Worm (Caenorhabditis elegans) whole organism, midembryonic: ENCODE data around the gene T28F3.5.

Experiments used
- T22C8.4 ChIP-seq: fragments of 200-800 bp; sonication (Bioruptor generic); IDR thresholded peaks from 2 replicates; pipeline ENCODE4 v1.3.6; 2022; ENCODE audit warnings: missing genetic modification characterization, missing compliant biosample characterization
- cog-1 ChIP-seq: sonication (generic microtip); optimal IDR thresholded peaks from 2 replicates; lab custom pipeline; 2016; ENCODE audit warnings: missing genetic modification characterization, missing compliant biosample characterization
- flt-1 ChIP-seq: fragments of 200-800 bp; sonication (Bioruptor generic); IDR thresholded peaks from 2 replicates; pipeline ENCODE4 v1.3.6; 2022; ENCODE audit warnings: missing genetic modification characterization, missing compliant biosample characterization
- klf-2 ChIP-seq: fragments of 200-800 bp; sonication (Bioruptor generic); conservative IDR thresholded peaks from 2 replicates; pipeline ENCODE4 v1.3.6; 2022; ENCODE audit warnings: missing genetic modification reagents, missing genetic modification characterization, missing compliant biosample characterization
- med-1 ChIP-seq: sonication (generic microtip); optimal IDR thresholded peaks from 2 replicates; lab custom pipeline; 2017; ENCODE audit warnings: missing genetic modification characterization, mild to moderate bottlenecking, missing compliant biosample characterization, antibody characterized with exemption, missing genetic modification reagents; ENCODE audit not compliant: insufficient read depth
- ref-1 ChIP-seq: fragments of 200-800 bp; sonication (Bioruptor generic); conservative IDR thresholded peaks from 2 replicates; pipeline ENCODE4 v1.3.6; 2022; ENCODE audit warnings: missing genetic modification reagents, missing genetic modification characterization, missing compliant biosample characterization
- tab-1 ChIP-seq: fragments of 200-800 bp; sonication (Bioruptor generic); IDR thresholded peaks from 2 replicates; pipeline ENCODE4 v1.3.6; 2022; ENCODE audit warnings: missing genetic modification characterization, missing compliant biosample characterization
- ztf-23 ChIP-seq: fragments of 200-800 bp; sonication (Bioruptor generic); IDR thresholded peaks from 2 replicates; pipeline ENCODE4 v1.3.6; 2022; ENCODE audit warnings: missing genetic modification reagents, missing genetic modification characterization, missing compliant biosample characterization
- ztf-29 ChIP-seq: fragments of 200-800 bp; sonication (Bioruptor generic); IDR thresholded peaks from 2 replicates; pipeline ENCODE4 v1.3.6; 2022; ENCODE audit warnings: missing genetic modification reagents, missing genetic modification characterization, missing compliant biosample characterization

Gene T28F3.5

DNA sequence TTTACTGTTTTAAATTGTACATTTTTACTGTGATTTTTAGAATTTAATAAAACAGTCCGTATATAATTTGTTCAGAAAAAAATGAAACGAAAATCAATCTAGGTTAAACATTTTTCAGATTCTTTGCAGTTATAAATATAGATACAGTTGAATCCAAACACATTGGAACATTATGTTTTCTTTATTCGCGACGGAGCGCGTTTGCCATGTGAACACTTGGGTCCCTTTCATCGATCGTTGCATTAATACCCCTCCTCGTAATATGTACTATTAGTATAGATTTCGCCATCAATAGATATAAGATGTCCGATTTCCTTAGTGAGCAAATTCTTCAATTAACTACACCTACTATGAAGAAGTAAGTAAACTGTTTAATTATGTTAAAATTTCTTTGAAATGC, 40.4 kb downstream of the T28F3.5 start, which contains the start of gene C49C3.8:
Gene C49C3.8 (plus strand): TSS at position 173 of the 400 bp plus-strand sequence.
- no peak for TF ChIP-seq cog-1 (tag; lab: Kevin White, UChicago)
- no peak for TF ChIP-seq tab-1
- no peak for TF ChIP-seq flt-1 (GFP tag; lab: Robert Waterston, UW)
- TF ChIP-seq ztf-23 (GFP tag; lab: Robert Waterston, UW), result no peak
- no peak for TF ChIP-seq ztf-29 (GFP tag; lab: Robert Waterston, UW)
- no peak for TF ChIP-seq klf-2 (GFP tag; lab: Robert Waterston, UW)
- TF ChIP-seq ref-1 (GFP tag; lab: Robert Waterston, UW), result no peak
- no peak for TF ChIP-seq med-1 (GFP tag; lab: Kevin White, UChicago)
- TF ChIP-seq T22C8.4, result no peak

DNA sequence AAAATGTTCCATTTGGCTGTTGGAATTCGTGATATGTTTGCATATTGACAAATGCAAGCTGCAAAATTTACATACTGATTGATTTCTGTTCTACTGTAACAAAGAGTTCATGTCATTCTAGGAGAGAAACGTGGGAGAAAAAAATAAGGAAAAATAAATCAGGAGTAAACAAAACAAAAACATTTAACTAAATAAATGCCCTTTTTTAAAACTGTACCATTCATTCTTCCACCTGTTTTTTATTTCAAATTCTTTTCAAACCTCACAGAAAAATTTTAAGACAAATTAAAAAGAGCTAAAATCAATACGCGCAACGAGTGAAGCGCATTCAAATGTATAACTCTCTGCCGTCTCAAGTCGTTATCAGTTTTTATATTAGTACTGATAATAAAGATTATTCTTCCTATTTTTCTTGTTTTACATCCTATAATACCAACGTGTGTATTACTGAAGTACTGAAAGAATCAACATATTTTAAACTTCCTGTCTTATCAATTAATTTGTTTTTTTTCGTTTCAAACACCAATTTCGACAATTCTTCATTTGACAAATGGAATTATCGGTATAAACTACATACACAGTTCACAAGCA, 44.4 kb downstream of the T28F3.5 start, which contains the start of gene C49C3.10:
Gene C49C3.10 (minus strand): TSS at position 51 of the 591 bp plus-strand sequence.
- TF ChIP-seq med-1 (GFP tag; lab: Kevin White, UChicago) (no peak), flt-1 (GFP tag; lab: Robert Waterston, UW) (no peak), ref-1 (GFP tag; lab: Robert Waterston, UW) (no peak), ztf-29 (GFP tag; lab: Robert Waterston, UW) (no peak)

DNA sequence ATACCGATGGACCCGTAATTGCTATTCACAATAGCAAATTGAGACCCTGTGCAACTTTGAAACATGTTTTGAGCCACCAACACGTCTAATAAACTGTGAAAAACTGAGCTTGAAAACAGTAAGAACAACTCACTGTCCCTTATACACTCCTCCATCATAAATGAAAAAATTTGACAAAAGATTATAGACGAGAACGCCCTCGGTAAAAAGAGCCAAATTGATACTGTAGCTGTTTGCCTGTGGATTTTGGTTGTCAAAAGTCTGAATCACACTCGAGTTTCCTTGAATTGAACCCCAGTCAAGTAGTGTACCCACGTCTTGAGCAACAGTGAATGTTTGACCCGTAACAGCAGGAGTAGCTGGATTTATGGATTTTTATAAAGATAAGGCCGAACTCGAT, 46.4 kb downstream of the T28F3.5 start:
- no peak for TF ChIP-seq ztf-23 (GFP tag; lab: Robert Waterston, UW)
- TF ChIP-seq tab-1, result no peak
- no peak for TF ChIP-seq T22C8.4
- no peak for TF ChIP-seq klf-2 (GFP tag; lab: Robert Waterston, UW)

DNA sequence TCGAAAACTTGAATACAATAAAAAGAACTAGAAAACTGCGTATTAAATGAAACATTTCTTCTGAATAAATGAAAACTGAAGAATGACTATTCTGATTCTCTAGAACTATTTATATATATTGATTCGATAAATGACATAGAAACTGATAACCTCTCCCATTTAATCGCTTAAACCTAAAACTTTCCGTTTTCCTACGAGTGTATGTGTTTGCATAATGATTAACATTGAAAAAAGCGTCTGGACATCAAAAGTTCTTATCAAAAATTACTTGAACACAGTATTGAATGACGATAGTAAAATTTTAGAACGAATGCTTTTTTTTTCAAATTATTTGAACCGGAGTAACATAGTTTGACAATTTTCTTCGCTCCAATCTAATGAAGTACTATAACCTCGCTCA, 47.6 kb downstream of the T28F3.5 start, which contains the start of gene C49C3.9:
Gene C49C3.9 (minus strand): TSS at position 136 of the 400 bp plus-strand sequence.
- TF ChIP-seq ztf-29 (GFP tag; lab: Robert Waterston, UW) (no peak), tab-1 (no peak), med-1 (GFP tag; lab: Kevin White, UChicago) (no peak), flt-1 (GFP tag; lab: Robert Waterston, UW) (no peak), cog-1 (tag; lab: Kevin White, UChicago) (no peak), ztf-23 (GFP tag; lab: Robert Waterston, UW) (no peak), klf-2 (GFP tag; lab: Robert Waterston, UW) (no peak), T22C8.4 (no peak), ref-1 (GFP tag; lab: Robert Waterston, UW) (no peak)

DNA sequence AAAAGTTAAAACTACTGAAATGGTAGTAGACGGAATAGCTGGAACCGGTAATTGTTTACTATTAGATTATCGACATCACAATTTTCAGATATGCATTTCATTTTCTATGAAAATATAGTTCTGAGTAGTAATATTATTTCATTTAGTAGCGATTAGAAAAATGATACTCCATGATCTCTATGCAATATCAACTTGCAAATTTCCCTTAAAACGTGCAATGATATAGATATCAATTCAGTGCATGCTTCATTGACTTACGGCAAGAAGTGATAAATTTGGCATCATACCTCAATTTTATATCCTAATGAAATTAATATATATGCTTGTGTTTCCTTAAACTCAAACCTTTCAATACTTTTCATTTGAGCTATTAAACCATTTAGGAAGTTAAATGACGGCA, 48.1 kb downstream of the T28F3.5 start, which contains the start of gene C49C3.21:
Gene C49C3.21 (plus strand): TSS at position 301 of the 400 bp plus-strand sequence.
- TF ChIP-seq cog-1 (tag; lab: Kevin White, UChicago) (no peak), ztf-29 (GFP tag; lab: Robert Waterston, UW) (no peak), T22C8.4 (no peak), ref-1 (GFP tag; lab: Robert Waterston, UW) (no peak), tab-1 (no peak), klf-2 (GFP tag; lab: Robert Waterston, UW) (no peak), flt-1 (GFP tag; lab: Robert Waterston, UW) (no peak), med-1 (GFP tag; lab: Kevin White, UChicago) (no peak), ztf-23 (GFP tag; lab: Robert Waterston, UW) (no peak)

DNA sequence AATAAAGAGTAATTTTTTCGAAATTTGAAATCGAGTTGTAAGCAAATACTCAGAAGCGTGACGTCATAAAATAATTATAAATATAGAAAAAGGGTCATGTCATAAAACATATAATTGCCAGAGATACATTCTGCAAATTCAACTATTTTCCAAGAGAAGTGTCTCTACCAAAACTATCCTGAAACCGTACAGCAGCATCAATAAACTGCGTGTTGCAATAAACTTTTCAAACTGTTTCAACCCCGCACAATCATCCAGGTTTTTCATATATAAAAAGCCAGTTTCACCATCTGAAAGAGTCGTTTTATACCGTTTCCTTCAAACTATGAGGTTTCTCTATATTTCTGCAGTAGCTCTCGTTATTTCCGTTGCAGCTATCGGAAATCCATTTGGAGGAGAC, 48.9 kb downstream of the T28F3.5 start, which contains the start of gene C49C3.11:
Gene C49C3.11 (plus strand): TSS at position 301 of the 400 bp plus-strand sequence.
- TF ChIP-seq klf-2 (GFP tag; lab: Robert Waterston, UW) (no peak), med-1 (GFP tag; lab: Kevin White, UChicago) (no peak), tab-1 (no peak), ztf-23 (GFP tag; lab: Robert Waterston, UW) (no peak), cog-1 (tag; lab: Kevin White, UChicago) (no peak), T22C8.4 (no peak), ref-1 (GFP tag; lab: Robert Waterston, UW) (no peak), flt-1 (GFP tag; lab: Robert Waterston, UW) (no peak), ztf-29 (GFP tag; lab: Robert Waterston, UW) (no peak)

DNA sequence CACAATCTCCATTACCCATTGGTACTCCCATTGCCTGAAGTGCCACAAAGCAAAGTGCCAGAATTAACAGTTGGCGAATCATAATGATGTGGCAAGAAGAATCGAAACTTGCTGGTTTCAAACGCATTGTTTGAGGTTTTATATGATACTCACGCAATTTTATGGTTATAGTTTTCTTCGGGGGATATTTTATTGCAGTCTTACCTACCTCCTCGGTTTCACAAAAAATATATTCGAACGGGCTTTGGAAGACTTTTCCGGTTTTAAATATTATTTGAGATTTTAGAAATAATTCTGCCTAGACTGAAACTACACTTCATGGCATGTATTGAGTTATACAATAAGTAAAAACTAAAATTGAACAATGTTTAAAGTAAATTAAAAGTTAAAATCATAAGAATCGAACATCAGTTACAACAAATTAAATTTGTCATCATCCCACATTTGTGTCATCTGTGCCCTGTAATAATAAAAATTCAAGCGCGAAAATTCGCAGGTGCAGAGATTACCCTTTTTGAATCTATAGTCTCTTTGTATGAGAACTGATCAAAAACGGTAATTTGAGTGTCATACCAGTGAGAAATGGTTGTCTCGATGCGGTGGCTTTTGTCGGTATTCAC, 52.1 kb downstream of the T28F3.5 start, which contains the start of the genes clec-197 and clec-198:
Gene clec-197 (minus strand): TSS at position 101 of the 620 bp plus-strand sequence.
Gene clec-198 (plus strand): TSS at position 570 of the 620 bp plus-strand sequence.
- TF ChIP-seq tab-1 (no peak), med-1 (GFP tag; lab: Kevin White, UChicago) (no peak), T22C8.4 (no peak), ref-1 (GFP tag; lab: Robert Waterston, UW) (no peak), ztf-23 (GFP tag; lab: Robert Waterston, UW) (no peak), flt-1 (GFP tag; lab: Robert Waterston, UW) (no peak), ztf-29 (GFP tag; lab: Robert Waterston, UW) (no peak), cog-1 (tag; lab: Kevin White, UChicago) (no peak), klf-2 (GFP tag; lab: Robert Waterston, UW) (no peak)
